Fruit fly (Drosophila melanogaster): ENCODE results near the gene CG34140.

The CG34140 gene

DNA sequence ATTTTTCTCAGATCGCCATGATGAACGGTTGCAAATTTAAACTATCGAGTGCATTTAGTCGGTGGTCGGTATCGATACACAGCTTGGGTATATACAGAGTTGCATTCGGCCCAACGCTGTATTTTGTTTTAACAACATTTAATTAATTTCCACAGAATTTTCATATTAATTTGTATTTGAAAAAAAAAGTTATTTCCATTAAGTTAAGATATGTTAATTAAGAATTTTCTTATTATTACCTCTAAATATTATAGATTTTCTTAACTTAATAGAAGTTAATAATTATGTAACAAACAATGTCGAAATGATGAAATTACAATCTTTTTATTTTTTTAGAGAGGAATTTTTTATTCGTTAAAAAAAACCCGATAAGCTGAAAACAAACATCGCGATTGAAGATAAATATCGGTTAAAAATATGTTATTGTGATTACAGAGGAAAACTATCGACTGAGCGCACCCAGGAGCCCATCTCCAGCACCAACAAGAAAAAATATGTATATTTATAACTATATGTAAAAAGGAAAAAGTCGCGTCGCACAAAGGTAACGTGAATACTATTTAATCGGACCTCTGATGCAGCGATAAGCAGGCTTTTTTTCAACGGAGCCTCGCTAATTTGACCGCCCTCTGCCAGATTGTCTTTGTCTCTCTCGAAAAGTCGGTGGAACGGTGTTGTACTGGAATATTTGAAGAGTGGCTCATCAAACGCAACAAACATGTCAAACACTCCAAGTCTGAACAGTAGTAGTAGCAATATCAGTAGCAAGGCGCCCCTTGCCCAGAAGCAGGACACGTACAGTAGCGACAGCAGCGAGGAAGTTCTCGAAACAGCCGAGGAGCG is 15.8 kb upstream of the CG34140 start, which contains the start of the genes rno and mri:
Gene rno, minus strand, starts transcription at position 9 of the 843 bp plus-strand sequence.
Gene mri, plus strand, starts transcription at position 421 of the 843 bp plus-strand sequence.
- TF ChIP-seq dsx (GFP tag; optimal IDR thresholded peaks at IDR 0.05; ENCODE audit: poor library complexity, severe bottlenecking) = no peak
- no peak for TF ChIP-seq spab (GFP tag; optimal IDR thresholded peaks at IDR 0.05)
- peak; percentile 40 for TF ChIP-seq CG31627 (GFP tag; optimal IDR thresholded peaks at IDR 0.05)
- TF ChIP-seq salr (GFP tag; optimal IDR thresholded peaks at IDR 0.05) = no peak
- TF ChIP-seq net (GFP tag; optimal IDR thresholded peaks at IDR 0.05) = no peak
- TF ChIP-seq CG6163 (GFP tag; IDR thresholded peaks at IDR 0.05) = peak; percentile 52; the same call in 2 of the 3 replicates
- peak; percentile 59 for TF ChIP-seq CG34406 (GFP tag; optimal IDR thresholded peaks at IDR 0.05)
- peak; percentile 32 for TF ChIP-seq cyc (GFP tag; optimal IDR thresholded peaks at IDR 0.05)
- TF ChIP-seq dac (GFP tag; optimal IDR thresholded peaks at IDR 0.05) = no peak
- peak; percentile 77 for TF ChIP-seq CG10631 (GFP tag; optimal IDR thresholded peaks at IDR 0.05)
- TF ChIP-seq CG6792 (GFP tag; optimal IDR thresholded peaks at IDR 0.05) = peak; percentile 31
- TF ChIP-seq Ets96B (tag; optimal IDR thresholded peaks at IDR 0.05) = peak; percentile 59
- TF ChIP-seq CG1621 (tag; optimal IDR thresholded peaks at IDR 0.05) = no peak
- no peak for TF ChIP-seq CG10669 (GFP tag; optimal IDR thresholded peaks at IDR 0.05)
- TF ChIP-seq eg (GFP tag; IDR thresholded peaks at IDR 0.05) = peak; percentile 82
- TF ChIP-seq Gug (GFP tag; IDR thresholded peaks at IDR 0.05) = 0 out of 2 replicates have a peak, but pooled peaks have one; percentile 25
- TF ChIP-seq Sox102F (GFP tag; optimal IDR thresholded peaks at IDR 0.05) = peak; percentile 28
- peak; percentile 58 for TF ChIP-seq esn (GFP tag; optimal IDR thresholded peaks at IDR 0.05)
- peak; percentile 59 for TF ChIP-seq CG3919 (GFP tag; optimal IDR thresholded peaks at IDR 0.05)
- no peak for TF ChIP-seq Met (GFP tag; optimal IDR thresholded peaks at IDR 0.05)
- peak; percentile 81 for TF ChIP-seq fkh (GFP tag; optimal IDR thresholded peaks at IDR 0.05)
- peak; percentile 11; the same call in 1 of the 2 replicates for TF ChIP-seq CG11294 (GFP tag; IDR thresholded peaks at IDR 0.05)
- TF ChIP-seq Ets21C (GFP tag; optimal IDR thresholded peaks at IDR 0.05) = no peak
- no peak for TF ChIP-seq Blimp-1 (GFP tag; optimal IDR thresholded peaks at IDR 0.05)
- TF ChIP-seq OdsH (GFP tag; optimal IDR thresholded peaks at IDR 0.05) = peak; percentile 59
- TF ChIP-seq vri (GFP tag; optimal IDR thresholded peaks at IDR 0.05) = no peak
- TF ChIP-seq CG3032 (tag; optimal IDR thresholded peaks at IDR 0.05) = peak; percentile 72
- TF ChIP-seq CG6854 (GFP tag; optimal IDR thresholded peaks at IDR 0.05) = peak; percentile 39
- peak; percentile 39 for TF ChIP-seq Eip78C (GFP tag)
- peak; percentile 53 for TF ChIP-seq acj6 (GFP tag; optimal IDR thresholded peaks at IDR 0.05)
- peak; percentile 52 for TF ChIP-seq Eip93F (GFP tag; optimal IDR thresholded peaks at IDR 0.05)
- TF ChIP-seq Sox14 (GFP tag; optimal IDR thresholded peaks at IDR 0.05) = peak; percentile 24
- TF ChIP-seq ss (GFP tag; optimal IDR thresholded peaks at IDR 0.05) = peak in 1 of 2 experiments; percentile 19
- no peak for TF ChIP-seq pdm3 (GFP tag; optimal IDR thresholded peaks at IDR 0.05)
- TF ChIP-seq CG8632 (GFP tag; optimal IDR thresholded peaks at IDR 0.05) = peak; percentile 64
- no peak for TF ChIP-seq Hr38 (GFP tag; optimal IDR thresholded peaks at IDR 0.05)
- TF ChIP-seq CG11902 (GFP tag; optimal IDR thresholded peaks at IDR 0.05) = no peak
- TF ChIP-seq lz (GFP tag; optimal IDR thresholded peaks at IDR 0.05) = peak; percentile 52
- peak; percentile 34; the same call in 1 of the 2 replicates for TF ChIP-seq CG15336 (GFP tag; IDR thresholded peaks at IDR 0.05)
- TF ChIP-seq Sox15 (GFP tag; optimal IDR thresholded peaks at IDR 0.05) = peak; percentile 56
- TF ChIP-seq Eip75B (GFP tag; optimal IDR thresholded peaks at IDR 0.05) = no peak
- TF ChIP-seq CG8119 (GFP tag; IDR thresholded peaks at IDR 0.05) = peak; percentile 51; the same call in 1 of the 3 replicates
- TF ChIP-seq CG32006 (GFP tag; optimal IDR thresholded peaks at IDR 0.05) = peak; percentile 51
- TF ChIP-seq fd85E (GFP tag; optimal IDR thresholded peaks at IDR 0.05) = no peak
- peak; percentile 57 for TF ChIP-seq achi (GFP tag; optimal IDR thresholded peaks at IDR 0.05)

Data from whole organism, prepupa.